Fruit fly (Drosophila melanogaster) whole organism, embryonic: ENCODE data around the gene capu.

ENCODE experiments used
- Aef1 ChIP-seq: fragments of 200-800 bp; sonication (Bioruptor generic); IDR thresholded peaks from 3 replicates; pipeline ENCODE4 v1.3.6; 2022; ENCODE audit warnings: missing biosample characterization, missing genetic modification characterization
- Blimp-1 ChIP-seq: fragments of 200-800 bp; sonication (Bioruptor generic); optimal IDR thresholded peaks from 3 replicates; lab custom pipeline; 2018; ENCODE audit warnings: missing biosample characterization, missing genetic modification characterization, mild to moderate bottlenecking, moderate library complexity, missing genetic modification reagents
- CG10267 ChIP-seq: fragments of 200-800 bp; sonication (Bioruptor generic); optimal IDR thresholded peaks from 2 replicates; lab custom pipeline; 2018; ENCODE audit warnings: missing biosample characterization, mild to moderate bottlenecking, missing genetic modification characterization, moderate library complexity
- CG10654 ChIP-seq: fragments of 200-800 bp; sonication (Bioruptor generic); optimal IDR thresholded peaks from 2 replicates; lab custom pipeline; 2016; ENCODE audit warnings: missing biosample characterization, missing genetic modification characterization
- CG11456 ChIP-seq: fragments of 200-800 bp; sonication (Bioruptor generic); IDR thresholded peaks from 3 replicates; pipeline ENCODE4 v1.3.6; 2022; ENCODE audit warnings: missing biosample characterization, missing genetic modification characterization
- CG12071 ChIP-seq: fragments of 200-800 bp; sonication (Bioruptor generic); optimal IDR thresholded peaks from 3 replicates; lab custom pipeline; 2018; ENCODE audit warnings: missing biosample characterization, mild to moderate bottlenecking, missing genetic modification characterization
- CG12155 ChIP-seq: fragments of 200-800 bp; sonication (Bioruptor generic); optimal IDR thresholded peaks from 3 replicates; lab custom pipeline; 2016; ENCODE audit warnings: missing biosample characterization, missing genetic modification characterization
- CG13775 ChIP-seq: fragments of 200-800 bp; sonication (Bioruptor generic); optimal IDR thresholded peaks from 3 replicates; lab custom pipeline; 2017; ENCODE audit warnings: missing biosample characterization, mild to moderate bottlenecking, missing genetic modification characterization
- CG13894 ChIP-seq: fragments of 200-800 bp; sonication (Bioruptor generic); optimal IDR thresholded peaks from 3 replicates; lab custom pipeline; 2018; ENCODE audit warnings: missing biosample characterization, mild to moderate bottlenecking, missing genetic modification characterization, moderate library complexity
- CG14710 ChIP-seq: fragments of 200-800 bp; sonication (Bioruptor generic); optimal IDR thresholded peaks from 3 replicates; lab custom pipeline; 2019; ENCODE audit warnings: missing biosample characterization, mild to moderate bottlenecking, missing genetic modification characterization, moderate library complexity
- CG15011 ChIP-seq: fragments of 200-800 bp; sonication (Bioruptor generic); optimal IDR thresholded peaks from 3 replicates; lab custom pipeline; 2018; ENCODE audit warnings: missing biosample characterization, mild to moderate bottlenecking, missing genetic modification characterization
- CG15601 ChIP-seq: fragments of 200-800 bp; sonication (Bioruptor generic); optimal IDR thresholded peaks from 3 replicates; lab custom pipeline; 2019; ENCODE audit warnings: missing biosample characterization, mild to moderate bottlenecking, missing genetic modification characterization, moderate library complexity
- CG16815 ChIP-seq: fragments of 200-800 bp; sonication (Bioruptor generic); optimal IDR thresholded peaks from 3 replicates; lab custom pipeline; 2017; ENCODE audit warnings: missing biosample characterization, mild to moderate bottlenecking, missing genetic modification characterization
- CG17912 ChIP-seq: fragments of 200-800 bp; sonication (Bioruptor generic); optimal IDR thresholded peaks from 2 replicates; lab custom pipeline; 2018; ENCODE audit warnings: missing biosample characterization, mild to moderate bottlenecking, missing genetic modification characterization
- CG30403 ChIP-seq: fragments of 200-800 bp; sonication (Bioruptor generic); optimal IDR thresholded peaks from 3 replicates; lab custom pipeline; 2016; ENCODE audit warnings: missing biosample characterization, missing genetic modification characterization
- CG3407 ChIP-seq: fragments of 200-800 bp; sonication (Bioruptor generic); optimal IDR thresholded peaks from 2 replicates; lab custom pipeline; 2018; ENCODE audit warnings: missing biosample characterization, mild to moderate bottlenecking, missing genetic modification characterization
- CG3847 ChIP-seq: fragments of 200-800 bp; sonication (Bioruptor generic); IDR thresholded peaks from 2 replicates; pipeline ENCODE4 v1.3.6; 2022; ENCODE audit warnings: missing biosample characterization, missing genetic modification characterization
- CG4282 ChIP-seq: fragments of 200-800 bp; sonication (Bioruptor generic); optimal IDR thresholded peaks from 2 replicates; lab custom pipeline; 2016; ENCODE audit warnings: missing biosample characterization, missing genetic modification characterization
- CG6272 ChIP-seq: fragments of 200-800 bp; sonication (Bioruptor generic); IDR thresholded peaks from 2 replicates; pipeline ENCODE4 v1.3.6; 2022; ENCODE audit warnings: missing biosample characterization, missing genetic modification characterization
- CG6854 ChIP-seq: fragments of 200-800 bp; sonication (Bioruptor generic); optimal IDR thresholded peaks from 3 replicates; lab custom pipeline; 2017; ENCODE audit warnings: missing biosample characterization, mild to moderate bottlenecking, missing genetic modification characterization
- CG7839 ChIP-seq: fragments of 200-800 bp; sonication (Bioruptor generic); optimal IDR thresholded peaks from 3 replicates; lab custom pipeline; 2018; ENCODE audit warnings: missing biosample characterization, mild to moderate bottlenecking, missing genetic modification characterization, moderate library complexity
- CG7928 ChIP-seq: fragments of 200-800 bp; sonication (Bioruptor generic); optimal IDR thresholded peaks from 2 replicates; lab custom pipeline; 2017; ENCODE audit warnings: missing biosample characterization, mild to moderate bottlenecking, missing genetic modification characterization
- CG8478 ChIP-seq: fragments of >200 bp; optimal IDR thresholded peaks from 2 replicates; lab custom pipeline; 2018
- CG9797 ChIP-seq: fragments of 200-800 bp; sonication (Bioruptor generic); optimal IDR thresholded peaks from 3 replicates; lab custom pipeline; 2018; ENCODE audit warnings: missing biosample characterization, mild to moderate bottlenecking, missing genetic modification characterization
- CG9876 ChIP-seq: fragments of 200-800 bp; sonication (Bioruptor generic); optimal IDR thresholded peaks from 2 replicates; lab custom pipeline; 2016; ENCODE audit warnings: missing biosample characterization, missing genetic modification characterization
- Eip74EF ChIP-seq, 2 experiments: fragments of 200-800 bp in 1 of 2; fragments of >200 bp in 1 of 2; sonication (Bioruptor generic) in 1 of 2; optimal IDR thresholded peaks; 2 replicates each; lab custom pipeline; 2017 to 2019; ENCODE audit warnings: missing biosample characterization in 2 of 2, missing genetic modification characterization in 2 of 2, mild to moderate bottlenecking in 1 of 2, moderate library complexity in 1 of 2
- Ets65A ChIP-seq: fragments of 200-800 bp; sonication (Bioruptor generic); peaks from one replicate; lab custom pipeline; 2016; ENCODE audit warnings: missing biosample characterization, missing genetic modification characterization
- GATAe ChIP-seq: fragments of 200-800 bp; sonication (Bioruptor generic); conservative IDR thresholded peaks from 2 replicates; pipeline ENCODE4 v1.3.6; 2022; ENCODE audit warnings: missing biosample characterization, missing genetic modification characterization
- Gsc ChIP-seq: fragments of 200-800 bp; sonication (Bioruptor generic); IDR thresholded peaks from 2 replicates; pipeline ENCODE4 v1.3.6; 2022; ENCODE audit warnings: missing biosample characterization, missing genetic modification characterization
- Gug ChIP-seq: fragments of 200-800 bp; sonication (Bioruptor generic); IDR thresholded peaks from 4 replicates; pipeline ENCODE4 v1.3.6; 2022; ENCODE audit warnings: missing biosample characterization, missing genetic modification characterization
- Lim3 ChIP-seq: fragments of 200-800 bp; sonication (Bioruptor generic); IDR thresholded peaks from 2 replicates; pipeline ENCODE4 v1.3.6; 2022; ENCODE audit warnings: missing biosample characterization, missing genetic modification characterization
- Mes4 ChIP-seq: fragments of 200-800 bp; sonication (Bioruptor generic); optimal IDR thresholded peaks from 2 replicates; lab custom pipeline; 2016; ENCODE audit warnings: missing biosample characterization, missing genetic modification characterization
- Opbp ChIP-seq: fragments of 200-800 bp; sonication (Bioruptor generic); IDR thresholded peaks from 3 replicates; pipeline ENCODE4 v1.3.6; 2022; ENCODE audit warnings: missing biosample characterization, missing genetic modification characterization; ENCODE audit not compliant: partially characterized antibody
- amos ChIP-seq: fragments of 200-800 bp; sonication (Bioruptor generic); IDR thresholded peaks from 2 replicates; pipeline ENCODE4 v1.3.6; 2022; ENCODE audit warnings: missing biosample characterization, missing genetic modification characterization; ENCODE audit not compliant: partially characterized antibody
- bab2 ChIP-seq: fragments of 200-800 bp; sonication (Bioruptor generic); optimal IDR thresholded peaks from 2 replicates; lab custom pipeline; 2016; ENCODE audit warnings: missing biosample characterization, missing genetic modification characterization
- bbx ChIP-seq: fragments of 200-800 bp; sonication (Bioruptor generic); IDR thresholded peaks from 2 replicates; pipeline ENCODE4 v1.3.6; 2022; ENCODE audit warnings: missing biosample characterization, missing genetic modification characterization; ENCODE audit not compliant: partially characterized antibody
- chn ChIP-seq: fragments of 200-800 bp; sonication (Bioruptor generic); optimal IDR thresholded peaks from 2 replicates; lab custom pipeline; 2016; ENCODE audit warnings: missing biosample characterization, missing genetic modification characterization
- corto ChIP-seq: fragments of 200-800 bp; sonication (Bioruptor generic); optimal IDR thresholded peaks from 2 replicates; lab custom pipeline; 2016; ENCODE audit warnings: missing biosample characterization, mild to moderate bottlenecking, missing genetic modification characterization, moderate library complexity
- dmrt11E ChIP-seq: fragments of 200-800 bp; sonication (Bioruptor generic); optimal IDR thresholded peaks from 3 replicates; lab custom pipeline; 2018; ENCODE audit warnings: missing biosample characterization, mild to moderate bottlenecking, missing genetic modification characterization, moderate library complexity
- jigr1 ChIP-seq: fragments of 200-800 bp; sonication (Bioruptor generic); IDR thresholded peaks from 3 replicates; pipeline ENCODE4 v1.3.6; 2022; ENCODE audit warnings: missing biosample characterization, missing genetic modification characterization
- lola ChIP-seq, 3 experiments: fragments of >200 bp in 2 of 3; fragments of 200-800 bp in 1 of 3; sonication (Bioruptor generic) in 1 of 3; optimal IDR thresholded peaks; 2 replicates each; lab custom pipeline; 2017 to 2019; ENCODE audit warnings: missing biosample characterization in 3 of 3, missing genetic modification characterization in 3 of 3, mild to moderate bottlenecking in 1 of 3, moderate library complexity in 1 of 3
- pho ChIP-seq: fragments of 200-800 bp; sonication (Bioruptor generic); optimal IDR thresholded peaks from 2 replicates; lab custom pipeline; 2016; ENCODE audit warnings: missing biosample characterization, missing genetic modification characterization
- phol ChIP-seq: fragments of 200-800 bp; sonication (Bioruptor generic); optimal IDR thresholded peaks from 3 replicates; lab custom pipeline; 2018; ENCODE audit warnings: missing biosample characterization, mild to moderate bottlenecking, missing genetic modification characterization, moderate library complexity
- prd ChIP-seq, 3 experiments: fragments of >200 bp in 2 of 3; fragments of 200-800 bp in 1 of 3; sonication (Bioruptor generic) in 1 of 3; optimal IDR thresholded peaks in 2 of 3; IDR thresholded peaks in 1 of 3; 2 replicates in 2 of 3; 3 replicates in 1 of 3; pipeline versions ENCODE4 v1.3.6 to Lab custom; 2017 to 2022; ENCODE audit warnings: missing biosample characterization in 1 of 3, missing genetic modification characterization in 1 of 3
- salm ChIP-seq: fragments of 200-800 bp; sonication (Bioruptor generic); optimal IDR thresholded peaks from 2 replicates; lab custom pipeline; 2018; ENCODE audit warnings: missing biosample characterization, mild to moderate bottlenecking, missing genetic modification characterization
- sug ChIP-seq: fragments of 200-800 bp; optimal IDR thresholded peaks from 2 replicates; lab custom pipeline; 2019; ENCODE audit warnings: missing biosample characterization, mild to moderate bottlenecking, missing genetic modification characterization, moderate library complexity
- toy ChIP-seq: fragments of 200-800 bp; sonication (Bioruptor generic); IDR thresholded peaks from 2 replicates; pipeline ENCODE4 v1.3.6; 2022; ENCODE audit warnings: missing biosample characterization, missing genetic modification characterization
- unpg ChIP-seq: fragments of 200-800 bp; sonication (Bioruptor generic); optimal IDR thresholded peaks from 3 replicates; lab custom pipeline; 2018; ENCODE audit warnings: missing biosample characterization, mild to moderate bottlenecking, missing genetic modification characterization, moderate library complexity
- vfl ChIP-seq: fragments of 200-800 bp; sonication (Bioruptor generic); optimal IDR thresholded peaks from 2 replicates; lab custom pipeline; 2016; ENCODE audit warnings: missing biosample characterization, missing genetic modification characterization
- vnd ChIP-seq: fragments of 200-800 bp; sonication (Bioruptor generic); IDR thresholded peaks from 3 replicates; pipeline ENCODE4 v1.3.6; 2022; ENCODE audit warnings: missing biosample characterization, missing genetic modification characterization; ENCODE audit not compliant: partially characterized antibody
- yki ChIP-seq: fragments of >200 bp; optimal IDR thresholded peaks from 3 replicates; lab custom pipeline; 2018

The capu gene

DNA sequence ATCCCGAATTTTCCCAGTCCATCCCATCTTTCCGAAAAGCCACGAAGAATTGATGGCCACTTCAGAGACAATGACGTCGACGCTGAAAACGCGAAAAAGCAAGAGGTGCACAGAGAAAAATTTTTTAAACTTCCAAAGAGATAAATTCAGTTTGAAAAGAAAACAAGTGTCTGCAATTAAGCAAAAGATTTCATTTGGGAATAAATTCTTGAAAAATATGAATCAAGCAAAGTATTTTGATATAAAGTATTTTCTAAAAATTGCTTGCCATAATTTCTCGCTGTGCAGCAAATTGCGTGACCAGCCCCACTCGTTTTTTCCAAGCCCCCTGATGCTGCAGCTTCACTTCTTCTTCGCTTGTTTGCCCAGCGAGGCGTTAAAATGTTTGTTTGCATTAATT is 20.5 kb downstream of the capu start (continued):
- no peak for TF ChIP-seq CG4282 (GFP tag; lab: Kevin White, UChicago)
- no peak for TF ChIP-seq CG12071 (GFP tag; lab: Kevin White, UChicago)
- TF ChIP-seq CG13894 (tag; lab: Kevin White, UChicago), result no peak
- no peak for TF ChIP-seq Opbp (GFP tag; lab: Robert Waterston, UW)
- TF ChIP-seq CG17912 (GFP tag; lab: Kevin White, UChicago), result no peak
- TF ChIP-seq vnd, result no peak
- TF ChIP-seq unpg (GFP tag; lab: Kevin White, UChicago), result peak; percentile 55
- TF ChIP-seq lola (GFP tag; optimal IDR thresholded peaks at IDR 0.05; lab: Kevin White, UChicago), result no peak
- no peak for TF ChIP-seq CG7928 (GFP tag; lab: Kevin White, UChicago)
- TF ChIP-seq toy (GFP tag; lab: Robert Waterston, UW), result no peak
- TF ChIP-seq CG9876, result no peak
- TF ChIP-seq sug (tag; lab: Kevin White, UChicago), result no peak
- no peak for TF ChIP-seq CG15601 (tag; lab: Kevin White, UChicago)
- no peak for TF ChIP-seq vfl (GFP tag; lab: Kevin White, UChicago)
- TF ChIP-seq CG15011 (GFP tag; lab: Kevin White, UChicago), result no peak
- TF ChIP-seq CG6272 (GFP tag; lab: Robert Waterston, UW), result no peak
- TF ChIP-seq CG8478 (lab: Kevin White, UChicago), result no peak
- 0 out of 3 replicates have a peak, but pooled peaks have one; percentile 15 for TF ChIP-seq Aef1
- no peak for TF ChIP-seq CG3407 (GFP tag; lab: Kevin White, UChicago)
- TF ChIP-seq CG30403, result peak; percentile 49
- TF ChIP-seq pho (GFP tag; lab: Kevin White, UChicago), result no peak
- TF ChIP-seq CG10267 (tag; lab: Kevin White, UChicago), result no peak
- TF ChIP-seq CG11456 (GFP tag; lab: Robert Waterston, UW), result no peak
- TF ChIP-seq jigr1 (GFP tag; lab: Robert Waterston, UW), result no peak
- peak; percentile 28 for TF ChIP-seq bab2 (GFP tag; lab: Kevin White, UChicago)
- peak; percentile 36 for TF ChIP-seq CG7839 (tag; lab: Kevin White, UChicago)
- TF ChIP-seq bbx (GFP tag; lab: Robert Waterston, UW), result no peak
- no peak for TF ChIP-seq CG14710
- TF ChIP-seq Mes4 (GFP tag; lab: Kevin White, UChicago), result no peak
- no peak for TF ChIP-seq salm (tag; lab: Kevin White, UChicago)
- TF ChIP-seq Ets65A (GFP tag; lab: Kevin White, UChicago), result peak; percentile 2
- peak; percentile 8 for TF ChIP-seq Blimp-1 (GFP tag; lab: Kevin White, UChicago)
- TF ChIP-seq CG12155 (GFP tag; lab: Kevin White, UChicago), result no peak
- no peak for TF ChIP-seq CG13775 (GFP tag; lab: Kevin White, UChicago)
- no peak for TF ChIP-seq Gug (GFP tag; lab: Robert Waterston, UW)
- TF ChIP-seq CG6854 (GFP tag; lab: Kevin White, UChicago), result no peak
- TF ChIP-seq CG9797, result no peak
- peak; percentile 13 for TF ChIP-seq phol (tag; lab: Kevin White, UChicago)
- TF ChIP-seq GATAe (GFP tag; lab: Robert Waterston, UW), result no peak
- TF ChIP-seq CG3847 (GFP tag; lab: Robert Waterston, UW), result 0 out of 2 replicates have a peak, but pooled peaks have one; percentile 32
- TF ChIP-seq yki (lab: Kevin White, UChicago), result no peak
- TF ChIP-seq corto (GFP tag; lab: Kevin White, UChicago), result no peak
- TF ChIP-seq CG16815 (GFP tag; lab: Kevin White, UChicago), result peak; percentile 33
- no peak for TF ChIP-seq Lim3 (GFP tag; lab: Robert Waterston, UW)
- TF ChIP-seq Eip74EF (GFP tag; optimal IDR thresholded peaks at IDR 0.05; lab: Kevin White, UChicago), result no peak
- peak; percentile 20 for TF ChIP-seq dmrt11E (tag; lab: Kevin White, UChicago)
- no peak for TF ChIP-seq Gsc
- TF ChIP-seq chn (GFP tag; lab: Kevin White, UChicago), result no peak
- no peak for TF ChIP-seq prd (optimal IDR thresholded peaks at IDR 0.05; lab: Kevin White, UChicago)
- TF ChIP-seq prd (GFP tag; IDR thresholded peaks at IDR 0.05; lab: Robert Waterston, UW), result peak; percentile 57
- TF ChIP-seq amos (GFP tag; lab: Robert Waterston, UW), result no peak
- no peak for TF ChIP-seq CG10654 (GFP tag; lab: Kevin White, UChicago)
